Fruit fly (Drosophila melanogaster) whole organism, embryonic: ENCODE results near the gene asf1.

ENCODE experiments used
- Ada2b ChIP-seq: fragments of 200-800 bp; sonication (Bioruptor generic); IDR thresholded peaks from 2 replicates; pipeline ENCODE4 v1.3.6; 2022; ENCODE audit warnings: missing biosample characterization, missing genetic modification characterization
- Adf1 ChIP-seq: fragments of 200-800 bp; sonication (Bioruptor generic); IDR thresholded peaks from 2 replicates; pipeline ENCODE4 v1.3.6; 2022; ENCODE audit warnings: missing biosample characterization, missing genetic modification characterization
- Bgb ChIP-seq: fragments of 200-800 bp; sonication (Bioruptor generic); IDR thresholded peaks from 2 replicates; pipeline ENCODE4 v1.3.6; 2022; ENCODE audit warnings: missing biosample characterization, missing genetic modification characterization; ENCODE audit not compliant: partially characterized antibody
- CG10543 ChIP-seq: fragments of 200-800 bp; sonication (Bioruptor generic); optimal IDR thresholded peaks from 3 replicates; lab custom pipeline; 2017; ENCODE audit warnings: missing biosample characterization, mild to moderate bottlenecking, missing genetic modification characterization, moderate library complexity
- CG11560 ChIP-seq: fragments of 200-800 bp; sonication (Bioruptor generic); IDR thresholded peaks from 3 replicates; pipeline ENCODE4 v1.3.6; 2022; ENCODE audit warnings: missing biosample characterization, missing genetic modification characterization
- CG12071 ChIP-seq: fragments of 200-800 bp; sonication (Bioruptor generic); optimal IDR thresholded peaks from 3 replicates; lab custom pipeline; 2018; ENCODE audit warnings: missing biosample characterization, mild to moderate bottlenecking, missing genetic modification characterization
- CG14014 ChIP-seq: fragments of 200-800 bp; sonication (Bioruptor generic); IDR thresholded peaks from 2 replicates; pipeline ENCODE4 v1.3.6; 2022; ENCODE audit warnings: missing biosample characterization, missing genetic modification characterization
- CG15269 ChIP-seq: fragments of 200-800 bp; sonication (Bioruptor generic); optimal IDR thresholded peaks from 2 replicates; lab custom pipeline; 2018; ENCODE audit warnings: missing biosample characterization, mild to moderate bottlenecking, missing genetic modification characterization, moderate library complexity
- CG17568 ChIP-seq: fragments of 200-800 bp; sonication (Bioruptor generic); optimal IDR thresholded peaks from 2 replicates; lab custom pipeline; 2018; ENCODE audit warnings: missing biosample characterization, mild to moderate bottlenecking, missing genetic modification characterization, moderate library complexity
- CG18764 ChIP-seq: fragments of 200-800 bp; sonication (Bioruptor generic); optimal IDR thresholded peaks from 3 replicates; lab custom pipeline; 2016; ENCODE audit warnings: missing biosample characterization, missing genetic modification characterization
- CG30431 ChIP-seq: fragments of 200-800 bp; sonication (Bioruptor generic); optimal IDR thresholded peaks from 2 replicates; lab custom pipeline; 2017; ENCODE audit warnings: missing biosample characterization, missing genetic modification characterization
- CG33213 ChIP-seq: fragments of 200-800 bp; sonication (Bioruptor generic); optimal IDR thresholded peaks from 3 replicates; lab custom pipeline; 2016; ENCODE audit warnings: missing biosample characterization, missing genetic modification characterization
- CG34376 ChIP-seq: fragments of 200-800 bp; sonication (Bioruptor generic); optimal IDR thresholded peaks from 2 replicates; lab custom pipeline; 2018; ENCODE audit warnings: missing biosample characterization, mild to moderate bottlenecking, missing genetic modification characterization
- CG34422 ChIP-seq: fragments of 200-800 bp; sonication (Bioruptor generic); IDR thresholded peaks from 3 replicates; pipeline ENCODE4 v1.3.6; 2022; ENCODE audit warnings: missing biosample characterization, missing genetic modification characterization
- CG3995 ChIP-seq: fragments of 200-800 bp; sonication (Bioruptor generic); optimal IDR thresholded peaks from 3 replicates; lab custom pipeline; 2016; ENCODE audit warnings: missing biosample characterization, missing genetic modification characterization
- CG5180 ChIP-seq: fragments of 200-800 bp; sonication (Bioruptor generic); optimal IDR thresholded peaks from 3 replicates; lab custom pipeline; 2017; ENCODE audit warnings: missing biosample characterization, missing genetic modification characterization, mild to moderate bottlenecking, moderate library complexity, missing genetic modification reagents
- CG6689 ChIP-seq: fragments of 200-800 bp; sonication (Bioruptor generic); IDR thresholded peaks from 2 replicates; pipeline ENCODE4 v1.3.6; 2022; ENCODE audit warnings: missing biosample characterization, missing genetic modification characterization
- CG7987 ChIP-seq: fragments of 200-800 bp; sonication (Bioruptor generic); optimal IDR thresholded peaks from 2 replicates; lab custom pipeline; 2018; ENCODE audit warnings: missing biosample characterization, mild to moderate bottlenecking, missing genetic modification characterization, moderate library complexity
- CG8765 ChIP-seq: fragments of 200-800 bp; sonication (Bioruptor generic); IDR thresholded peaks from 2 replicates; pipeline ENCODE4 v1.3.6; 2022; ENCODE audit warnings: missing biosample characterization, missing genetic modification characterization
- Camta ChIP-seq: fragments of 200-800 bp; sonication (Bioruptor generic); optimal IDR thresholded peaks from 2 replicates; lab custom pipeline; 2016; ENCODE audit warnings: missing biosample characterization, missing genetic modification characterization
- D19A ChIP-seq: fragments of 200-800 bp; optimal IDR thresholded peaks from 3 replicates; lab custom pipeline; 2019; ENCODE audit warnings: missing biosample characterization, mild to moderate bottlenecking, missing genetic modification characterization, moderate library complexity
- Dad ChIP-seq: fragments of 200-800 bp; sonication (Bioruptor generic); optimal IDR thresholded peaks from 3 replicates; lab custom pipeline; 2016; ENCODE audit warnings: missing biosample characterization, missing genetic modification characterization
- Dbx ChIP-seq: fragments of 200-800 bp; sonication (Bioruptor generic); IDR thresholded peaks from 3 replicates; pipeline ENCODE4 v1.3.6; 2022; ENCODE audit warnings: missing biosample characterization, missing genetic modification characterization
- Fer1 ChIP-seq: fragments of 200-800 bp; sonication (Bioruptor generic); optimal IDR thresholded peaks from 2 replicates; lab custom pipeline; 2017; ENCODE audit warnings: missing biosample characterization, mild to moderate bottlenecking, missing genetic modification characterization
- GATAe ChIP-seq: fragments of 200-800 bp; sonication (Bioruptor generic); conservative IDR thresholded peaks from 2 replicates; pipeline ENCODE4 v1.3.6; 2022; ENCODE audit warnings: missing biosample characterization, missing genetic modification characterization
- Gsc ChIP-seq: fragments of 200-800 bp; sonication (Bioruptor generic); IDR thresholded peaks from 2 replicates; pipeline ENCODE4 v1.3.6; 2022; ENCODE audit warnings: missing biosample characterization, missing genetic modification characterization
- HmgD ChIP-seq: fragments of 200-800 bp; sonication (Bioruptor generic); optimal IDR thresholded peaks from 3 replicates; lab custom pipeline; 2016; ENCODE audit warnings: missing biosample characterization, missing genetic modification characterization
- Hr78 ChIP-seq, 2 experiments: fragments of 200-800 bp in 1 of 2; fragments of >200 bp in 1 of 2; sonication (Bioruptor generic) in 1 of 2; optimal IDR thresholded peaks; 2 replicates each; lab custom pipeline; 2017 to 2019; ENCODE audit warnings: missing biosample characterization in 2 of 2, missing genetic modification characterization in 2 of 2, mild to moderate bottlenecking in 1 of 2, moderate library complexity in 1 of 2
- Jarid2 ChIP-seq: fragments of 200-800 bp; sonication (Bioruptor generic); optimal IDR thresholded peaks from 3 replicates; lab custom pipeline; 2017; ENCODE audit warnings: mild to moderate bottlenecking, missing biosample characterization, missing genetic modification reagents, missing genetic modification characterization
- Med ChIP-seq: fragments of 200-800 bp; sonication (Bioruptor generic); peaks from one replicate; lab custom pipeline; 2016; ENCODE audit warnings: missing biosample characterization, missing genetic modification characterization, mild to moderate bottlenecking, inconsistent platforms, moderate library complexity
- NFAT ChIP-seq: fragments of 200-800 bp; sonication (Bioruptor generic); IDR thresholded peaks from 2 replicates; pipeline ENCODE4 v1.3.6; 2022; ENCODE audit warnings: missing biosample characterization, missing genetic modification characterization
- ara ChIP-seq: fragments of 200-800 bp; sonication (Bioruptor generic); IDR thresholded peaks from 2 replicates; pipeline ENCODE4 v1.3.6; 2022; ENCODE audit warnings: missing biosample characterization, missing genetic modification characterization
- ato ChIP-seq: fragments of 200-800 bp; sonication (Bioruptor generic); IDR thresholded peaks from 2 replicates; pipeline ENCODE4 v1.3.6; 2022; ENCODE audit warnings: missing biosample characterization, missing genetic modification characterization; ENCODE audit not compliant: partially characterized antibody
- bbx ChIP-seq: fragments of 200-800 bp; sonication (Bioruptor generic); IDR thresholded peaks from 2 replicates; pipeline ENCODE4 v1.3.6; 2022; ENCODE audit warnings: missing biosample characterization, missing genetic modification characterization; ENCODE audit not compliant: partially characterized antibody
- cato ChIP-seq: fragments of 200-800 bp; sonication (Bioruptor generic); optimal IDR thresholded peaks from 2 replicates; lab custom pipeline; 2016; ENCODE audit warnings: missing biosample characterization, missing genetic modification characterization, borderline replicate concordance
- chn ChIP-seq: fragments of 200-800 bp; sonication (Bioruptor generic); optimal IDR thresholded peaks from 2 replicates; lab custom pipeline; 2016; ENCODE audit warnings: missing biosample characterization, missing genetic modification characterization
- dati ChIP-seq: fragments of 200-800 bp; sonication (Bioruptor generic); IDR thresholded peaks from 2 replicates; pipeline ENCODE4 v1.3.6; 2022; ENCODE audit warnings: missing biosample characterization, missing genetic modification characterization
- eve ChIP-seq, 2 experiments: fragments of >200 bp; optimal IDR thresholded peaks; 2 replicates each; lab custom pipeline; 2017; ENCODE audit warnings: missing biosample characterization in 2 of 2, missing genetic modification characterization in 2 of 2
- exex ChIP-seq: fragments of 200-800 bp; sonication (Bioruptor generic); optimal IDR thresholded peaks from 4 replicates; lab custom pipeline; 2018; ENCODE audit warnings: missing biosample characterization, mild to moderate bottlenecking, missing genetic modification characterization, moderate library complexity
- eyg ChIP-seq: fragments of 200-800 bp; sonication (Bioruptor generic); optimal IDR thresholded peaks from 3 replicates; lab custom pipeline; 2016; ENCODE audit warnings: missing biosample characterization, missing genetic modification characterization
- gsb ChIP-seq: fragments of 200-800 bp; sonication (Bioruptor generic); IDR thresholded peaks from 2 replicates; pipeline ENCODE4 v1.3.6; 2022; ENCODE audit warnings: missing biosample characterization, missing genetic modification characterization
- mirr ChIP-seq: fragments of 200-800 bp; sonication (Bioruptor generic); optimal IDR thresholded peaks from 3 replicates; lab custom pipeline; 2018; ENCODE audit warnings: missing biosample characterization, mild to moderate bottlenecking, missing genetic modification characterization
- nerfin-2 ChIP-seq: fragments of 200-800 bp; sonication (Bioruptor generic); IDR thresholded peaks from 2 replicates; pipeline ENCODE4 v1.3.6; 2022; ENCODE audit warnings: missing biosample characterization, missing genetic modification characterization; ENCODE audit not compliant: partially characterized antibody
- pb ChIP-seq: fragments of 200-800 bp; sonication (Bioruptor generic); optimal IDR thresholded peaks from 3 replicates; lab custom pipeline; 2016; ENCODE audit warnings: missing biosample characterization, missing genetic modification characterization
- pzg ChIP-seq: fragments of 200-800 bp; sonication (Bioruptor generic); optimal IDR thresholded peaks from 3 replicates; lab custom pipeline; 2018; ENCODE audit warnings: missing biosample characterization, mild to moderate bottlenecking, missing genetic modification characterization, moderate library complexity
- sens ChIP-seq: fragments of 200-800 bp; sonication (Bioruptor generic); peaks from one replicate; lab custom pipeline; 2016; ENCODE audit warnings: missing biosample characterization, missing genetic modification characterization
- sug ChIP-seq: fragments of 200-800 bp; optimal IDR thresholded peaks from 2 replicates; lab custom pipeline; 2019; ENCODE audit warnings: missing biosample characterization, mild to moderate bottlenecking, missing genetic modification characterization, moderate library complexity
- wdn ChIP-seq: fragments of 200-800 bp; sonication (Bioruptor generic); IDR thresholded peaks from 2 replicates; pipeline ENCODE4 v1.3.6; 2022; ENCODE audit warnings: missing biosample characterization, missing genetic modification characterization

The asf1 gene

dm6 chr3L:19646292-19646691, 27.6 kb downstream of the asf1 start (continued):
- TF ChIP-seq Med (GFP tag; lab: Kevin White, UChicago) (no peak), Dad (GFP tag; lab: Kevin White, UChicago) (no peak), mirr (GFP tag; lab: Kevin White, UChicago) (peak; percentile 18), pb (GFP tag; lab: Kevin White, UChicago) (no peak), Ada2b (GFP tag; lab: Robert Waterston, UW) (no peak), CG17568 (no peak), CG30431 (no peak), Fer1 (GFP tag; lab: Kevin White, UChicago) (no peak), GATAe (GFP tag; lab: Robert Waterston, UW) (no peak), Bgb (0 out of 2 replicates have a peak, but pooled peaks have one; percentile 18), bbx (GFP tag; lab: Robert Waterston, UW) (0 out of 2 replicates have a peak, but pooled peaks have one; percentile 37), CG34376 (no peak), CG11560 (peak; percentile 83; the same call in 2 of the 3 replicates), ato (GFP tag; lab: Robert Waterston, UW) (no peak), dati (GFP tag; lab: Robert Waterston, UW) (no peak), CG34422 (GFP tag; lab: Robert Waterston, UW) (peak; percentile 43; the same call in 1 of the 3 replicates), chn (GFP tag; lab: Kevin White, UChicago) (no peak), pzg (GFP tag; lab: Kevin White, UChicago) (no peak), CG14014 (GFP tag; lab: Robert Waterston, UW) (no peak)

DNA sequence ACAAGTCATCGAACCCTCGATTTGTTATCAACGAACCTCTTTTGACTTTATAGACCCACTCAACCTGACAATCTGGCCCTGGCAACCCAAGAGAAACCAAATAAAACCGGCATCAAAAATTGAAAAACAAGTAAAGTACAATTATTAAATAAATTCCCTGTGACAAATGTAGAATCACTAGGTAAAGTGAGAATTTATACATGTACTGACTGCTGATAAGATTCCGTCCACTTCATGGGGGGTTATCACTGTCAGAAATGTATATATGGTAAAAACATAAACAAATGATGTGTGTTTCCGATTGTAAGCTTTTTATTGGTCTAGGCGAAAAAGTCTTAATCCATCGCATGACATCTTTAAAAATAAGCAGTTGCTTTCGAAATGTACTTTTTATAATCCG, 30.0 kb downstream of the asf1 start:
- peak; percentile 25 for TF ChIP-seq CG34376
- TF ChIP-seq exex (tag; lab: Kevin White, UChicago) = peak; percentile 73
- no peak for TF ChIP-seq Adf1 (GFP tag; lab: Robert Waterston, UW)
- TF ChIP-seq CG3995 (GFP tag; lab: Kevin White, UChicago) = peak; percentile 19
- TF ChIP-seq sug (tag; lab: Kevin White, UChicago) = peak; percentile 98
- TF ChIP-seq nerfin-2 = no peak

- no peak for TF ChIP-seq gsb (GFP tag; lab: Robert Waterston, UW)
- no peak for TF ChIP-seq CG12071 (GFP tag; lab: Kevin White, UChicago)
- peak; percentile 39 for TF ChIP-seq sens (GFP tag; lab: Kevin White, UChicago)
- TF ChIP-seq eve (GFP tag; optimal IDR thresholded peaks at IDR 0.05; lab: Kevin White, UChicago) = no peak
- TF ChIP-seq CG5180 (GFP tag; lab: Kevin White, UChicago) = peak; percentile 88
- TF ChIP-seq Hr78 (GFP tag; optimal IDR thresholded peaks at IDR 0.05; lab: Kevin White, UChicago) = peak in 1 of 2 experiments; percentile 68
- TF ChIP-seq D19A = no peak
- TF ChIP-seq HmgD (GFP tag; lab: Kevin White, UChicago) = no peak
- TF ChIP-seq Jarid2 (GFP tag; lab: Kevin White, UChicago) = peak; percentile 46
- TF ChIP-seq CG18764 = no peak
- no peak for TF ChIP-seq CG7987
- no peak for TF ChIP-seq Camta (GFP tag; lab: Kevin White, UChicago)
- TF ChIP-seq NFAT (GFP tag; lab: Robert Waterston, UW) = peak; percentile 47; the same call in 1 of the 2 replicates
- TF ChIP-seq cato (GFP tag; lab: Kevin White, UChicago) = no peak
- TF ChIP-seq CG33213 (GFP tag; lab: Kevin White, UChicago) = no peak
- TF ChIP-seq eyg (GFP tag; lab: Kevin White, UChicago) = no peak
- peak; percentile 53; the same call in 1 of the 2 replicates for TF ChIP-seq CG8765 (GFP tag; lab: Robert Waterston, UW)
- TF ChIP-seq Gsc = no peak
- TF ChIP-seq wdn (GFP tag; lab: Robert Waterston, UW) = no peak
- TF ChIP-seq Dbx (GFP tag; lab: Robert Waterston, UW) = peak; percentile 37; the same call in 1 of the 3 replicates
- TF ChIP-seq sug (tag; lab: Kevin White, UChicago) = peak; percentile 79
- TF ChIP-seq CG15269 (tag; lab: Kevin White, UChicago) = no peak
- TF ChIP-seq ara (GFP tag; lab: Robert Waterston, UW) = no peak
- TF ChIP-seq CG10543 = peak; percentile 37
- TF ChIP-seq CG6689 (GFP tag; lab: Robert Waterston, UW) = no peak
Observed at dm6 chr3L:19649374-19649948, 30.8 kb downstream of the asf1 start, which contains the start of gene Oat. Oat (minus strand) TSS chr3L:19649851.
